Fruit fly (Drosophila melanogaster): ENCODE data around the gene CG31848.

CG31848 gene

dm6 chr2L:13290276-13291065 is 24.8 kb upstream of the CG31848 start (continued):
- no peak for TF ChIP-seq CG4404 (GFP tag; IDR thresholded peaks at IDR 0.05)
- peak; percentile 27 for TF ChIP-seq HLH54F (GFP tag; optimal IDR thresholded peaks at IDR 0.05)
- peak; percentile 54 for TF ChIP-seq CG12391 (tag; optimal IDR thresholded peaks at IDR 0.05)
- no peak for TF ChIP-seq nerfin-2 (GFP tag; IDR thresholded peaks at IDR 0.05; ENCODE audit: partially characterized antibody)
- TF ChIP-seq CG6654 (GFP tag; optimal IDR thresholded peaks at IDR 0.05): no peak
- peak; percentile 65; the same call in 1 of the 2 replicates for TF ChIP-seq ara (GFP tag; IDR thresholded peaks at IDR 0.05)
- no peak for TF ChIP-seq sima (GFP tag; optimal IDR thresholded peaks at IDR 0.05)
- TF ChIP-seq Oli (tag; optimal IDR thresholded peaks at IDR 0.05): peak; percentile 41
- peak; percentile 74; the same call in 1 of the 3 replicates for TF ChIP-seq CG3726 (GFP tag; IDR thresholded peaks at IDR 0.05)
- TF ChIP-seq sd (tag; optimal IDR thresholded peaks at IDR 0.05): peak; percentile 97
- TF ChIP-seq Elba2 (GFP tag; optimal IDR thresholded peaks at IDR 0.05): no peak
- TF ChIP-seq CG34376 (GFP tag; optimal IDR thresholded peaks at IDR 0.05): peak; percentile 87
- TF ChIP-seq Rx (GFP tag; IDR thresholded peaks at IDR 0.05): no peak; the same call in 1 of the 2 replicates
- peak; percentile 84 for TF ChIP-seq caup (GFP tag; optimal IDR thresholded peaks at IDR 0.05; ENCODE audit: severe bottlenecking)
- TF ChIP-seq shn (GFP tag; optimal IDR thresholded peaks at IDR 0.05): peak; percentile 21
- peak; percentile 64 for TF ChIP-seq nom (GFP tag; optimal IDR thresholded peaks at IDR 0.05)
- no peak for TF ChIP-seq CG17186 (GFP tag; optimal IDR thresholded peaks at IDR 0.05)
- no peak for TF ChIP-seq wor (GFP tag; IDR thresholded peaks at IDR 0.05)
- TF ChIP-seq Mad (GFP tag; optimal IDR thresholded peaks at IDR 0.05): peak; percentile 42
- peak; percentile 96 for TF ChIP-seq ATbp (GFP tag; optimal IDR thresholded peaks at IDR 0.05)
- no peak for TF ChIP-seq CG12942 (GFP tag; optimal IDR thresholded peaks at IDR 0.05)
- TF ChIP-seq CG13296 (GFP tag; optimal IDR thresholded peaks at IDR 0.05): peak; percentile 95
- TF ChIP-seq CG32772 (GFP tag; IDR thresholded peaks at IDR 0.05): no peak
- no peak for TF ChIP-seq klu (GFP tag; IDR thresholded peaks at IDR 0.05)
- TF ChIP-seq Sry-δ (GFP tag; optimal IDR thresholded peaks at IDR 0.05): no peak
- TF ChIP-seq MTF-1 (GFP tag; optimal IDR thresholded peaks at IDR 0.05; ENCODE audit: borderline replicate concordance): peak; percentile 92
- TF ChIP-seq hth (optimal IDR thresholded peaks at IDR 0.05): no peak
- 0 out of 3 replicates have a peak, but pooled peaks have one; percentile 33 for TF ChIP-seq CG7357 (GFP tag; IDR thresholded peaks at IDR 0.05)
- peak; percentile 66 for TF ChIP-seq CG34224 (GFP tag; IDR thresholded peaks at IDR 0.05; ENCODE audit: partially characterized antibody)
- TF ChIP-seq CG11723 (GFP tag; optimal IDR thresholded peaks at IDR 0.05): peak; percentile 72
- TF ChIP-seq CG4730 (GFP tag; IDR thresholded peaks at IDR 0.05): no peak
- peak; percentile 72 for TF ChIP-seq NfI (GFP tag; optimal IDR thresholded peaks at IDR 0.05)
- TF ChIP-seq tll (GFP tag; optimal IDR thresholded peaks at IDR 0.05): no peak
- peak; percentile 32 for TF ChIP-seq Side (GFP tag; optimal IDR thresholded peaks at IDR 0.05)
- TF ChIP-seq ac (GFP tag; optimal IDR thresholded peaks at IDR 0.05): peak; percentile 55
- TF ChIP-seq Meics (GFP tag; optimal IDR thresholded peaks at IDR 0.05): peak; percentile 86
- peak; percentile 80 for TF ChIP-seq Dek (tag; optimal IDR thresholded peaks at IDR 0.05)
- peak; percentile 72 for TF ChIP-seq wdn (GFP tag; IDR thresholded peaks at IDR 0.05)
- TF ChIP-seq zfh1 (GFP tag; IDR thresholded peaks at IDR 0.05): no peak; the same call in 2 of the 3 replicates
- peak; percentile 90 for TF ChIP-seq CG10431 (GFP tag; optimal IDR thresholded peaks at IDR 0.05)
- peak; percentile 83 for TF ChIP-seq tap (tag; optimal IDR thresholded peaks at IDR 0.05)
- no peak for TF ChIP-seq CkIIα-i1 (GFP tag; IDR thresholded peaks at IDR 0.05)
- peak; percentile 65 for TF ChIP-seq NC2α (GFP tag; optimal IDR thresholded peaks at IDR 0.05)
- peak; percentile 35 for TF ChIP-seq CG15696 (tag; optimal IDR thresholded peaks at IDR 0.05)
- peak; percentile 72 for TF ChIP-seq CG7839 (tag; optimal IDR thresholded peaks at IDR 0.05)
- peak; percentile 95 for TF ChIP-seq CG6765 (GFP tag; optimal IDR thresholded peaks at IDR 0.05)
- peak; percentile 46 for TF ChIP-seq CG32532 (GFP tag; IDR thresholded peaks at IDR 0.05)
- no peak for TF ChIP-seq CG8478 (optimal IDR thresholded peaks at IDR 0.05)
- peak; percentile 85 for TF ChIP-seq CG18599 (GFP tag; optimal IDR thresholded peaks at IDR 0.05)
